Worm (Caenorhabditis elegans) whole organism, L2 larva: Measurements from ENCODE around the gene F49C12.7.
A peak's percentile ranks its signal among the peaks of the same experiment; 100 is the strongest.

ENCODE experiments used
- C34F6.9 ChIP-seq: fragments of 150-350 bp; optimal IDR thresholded peaks from 2 replicates; lab custom pipeline; 2014; ENCODE audit warnings: missing biosample characterization, missing genetic modification characterization
- ZK546.5 ChIP-seq: sonication (generic microtip); optimal IDR thresholded peaks from 2 replicates; lab custom pipeline; 2017; ENCODE audit warnings: missing biosample characterization, missing genetic modification characterization
- alr-1 ChIP-seq: fragments of 150-350 bp; optimal IDR thresholded peaks from 2 replicates; lab custom pipeline; 2014; ENCODE audit warnings: missing biosample characterization, missing genetic modification characterization
- ama-1 ChIP-seq: fragments of 150-350 bp; optimal IDR thresholded peaks from 2 replicates; lab custom pipeline; 2018; ENCODE audit warnings: inconsistent platforms
- crh-2 ChIP-seq: sonication (generic microtip); optimal IDR thresholded peaks from 2 replicates; lab custom pipeline; 2017; ENCODE audit warnings: missing biosample characterization, missing genetic modification characterization
- egl-27 ChIP-seq: sonication (generic microtip); optimal IDR thresholded peaks from 3 replicates; lab custom pipeline; 2017; ENCODE audit warnings: missing biosample characterization, missing genetic modification reagents, missing genetic modification characterization
- elt-1 ChIP-seq: fragments of 150-350 bp; optimal IDR thresholded peaks from 2 replicates; lab custom pipeline; 2014; ENCODE audit warnings: missing biosample characterization, missing genetic modification characterization
- elt-3 ChIP-seq: sonication (generic microtip); optimal IDR thresholded peaks from 2 replicates; lab custom pipeline; 2017; ENCODE audit warnings: missing biosample characterization, missing genetic modification characterization
- fos-1 ChIP-seq: fragments of 150-350 bp; optimal IDR thresholded peaks from 2 replicates; lab custom pipeline; 2014; ENCODE audit warnings: missing biosample characterization, missing genetic modification characterization
- gmeb-1 ChIP-seq: fragments of 150-350 bp; optimal IDR thresholded peaks from 2 replicates; lab custom pipeline; 2014; ENCODE audit warnings: missing biosample characterization, missing genetic modification characterization
- lin-11 ChIP-seq: fragments of 150-350 bp; sonication (generic microtip); optimal IDR thresholded peaks from 2 replicates; lab custom pipeline; 2014; ENCODE audit warnings: missing biosample characterization, missing genetic modification characterization, inconsistent platforms, mixed read lengths
- lin-13 ChIP-seq: fragments of 150-350 bp; optimal IDR thresholded peaks from 2 replicates; lab custom pipeline; 2014; ENCODE audit warnings: missing biosample characterization, missing genetic modification reagents, missing genetic modification characterization
- lin-39 ChIP-seq: fragments of 150-350 bp; optimal IDR thresholded peaks from 2 replicates; lab custom pipeline; 2014; ENCODE audit warnings: missing biosample characterization, missing genetic modification reagents, missing genetic modification characterization
- lsy-2 ChIP-seq, 2 experiments: fragments of 150-350 bp in 1 of 2; sonication (generic microtip) in 1 of 2; optimal IDR thresholded peaks; 2 replicates each; lab custom pipeline; 2014 to 2017; ENCODE audit warnings: missing biosample characterization in 2 of 2, missing genetic modification characterization in 2 of 2
- mbf-1 ChIP-seq: sonication (generic microtip); optimal IDR thresholded peaks from 2 replicates; lab custom pipeline; 2017; ENCODE audit warnings: missing biosample characterization, missing genetic modification characterization
- mdl-1 ChIP-seq, 2 experiments: fragments of 150-350 bp in 1 of 2; sonication (generic microtip) in 1 of 2; optimal IDR thresholded peaks; 2 replicates each; lab custom pipeline; 2017; ENCODE audit warnings: missing biosample characterization in 2 of 2, missing genetic modification characterization in 2 of 2
- nhr-11 ChIP-seq: fragments of 150-350 bp; optimal IDR thresholded peaks from 2 replicates; lab custom pipeline; 2014; ENCODE audit warnings: missing biosample characterization, missing genetic modification characterization
- nhr-12 ChIP-seq: fragments of 150-350 bp; optimal IDR thresholded peaks from 2 replicates; lab custom pipeline; 2014; ENCODE audit warnings: missing biosample characterization, missing genetic modification characterization
- nhr-129 ChIP-seq: fragments of 150-350 bp; optimal IDR thresholded peaks from 2 replicates; lab custom pipeline; 2014; ENCODE audit warnings: missing biosample characterization, missing genetic modification characterization
- nhr-21 ChIP-seq: fragments of 150-350 bp; optimal IDR thresholded peaks from 2 replicates; lab custom pipeline; 2014; ENCODE audit warnings: missing biosample characterization, missing genetic modification characterization
- nhr-237 ChIP-seq: fragments of 150-350 bp; optimal IDR thresholded peaks from 2 replicates; lab custom pipeline; 2014; ENCODE audit warnings: missing biosample characterization, missing genetic modification characterization
- nhr-25 ChIP-seq: fragments of 150-350 bp; sonication (generic microtip); optimal IDR thresholded peaks from 3 replicates; lab custom pipeline; 2014; ENCODE audit warnings: missing biosample characterization, missing genetic modification characterization
- skn-1 ChIP-seq: sonication (generic microtip); optimal IDR thresholded peaks from 2 replicates; lab custom pipeline; 2017; ENCODE audit warnings: missing biosample characterization, missing genetic modification characterization
- sma-3 ChIP-seq: sonication (generic microtip); optimal IDR thresholded peaks from 2 replicates; lab custom pipeline; 2016; ENCODE audit warnings: missing genetic modification reagents, missing genetic modification characterization, missing compliant biosample characterization
- sma-9 ChIP-seq, 2 experiments: fragments of 150-350 bp in 1 of 2; sonication (generic microtip) in 1 of 2; optimal IDR thresholded peaks; 2 replicates each; lab custom pipeline; 2014 to 2016; ENCODE audit warnings: missing genetic modification characterization in 2 of 2, mild to moderate bottlenecking in 1 of 2, missing biosample characterization in 1 of 2, missing compliant biosample characterization in 1 of 2, missing genetic modification reagents in 1 of 2, moderate library complexity in 1 of 2
- snpc-4 ChIP-seq: fragments of 150-350 bp; optimal IDR thresholded peaks from 2 replicates; lab custom pipeline; 2014; ENCODE audit warnings: missing biosample characterization, missing genetic modification characterization
- unc-55 ChIP-seq: fragments of 150-350 bp; sonication (generic microtip); optimal IDR thresholded peaks from 3 replicates; lab custom pipeline; 2014; ENCODE audit warnings: missing biosample characterization, missing genetic modification reagents, missing genetic modification characterization
- unc-62 ChIP-seq: fragments of 150-350 bp; optimal IDR thresholded peaks from 2 replicates; lab custom pipeline; 2014; ENCODE audit warnings: missing biosample characterization, missing genetic modification reagents, missing genetic modification characterization
- zag-1 ChIP-seq: fragments of 150-350 bp; optimal IDR thresholded peaks from 2 replicates; lab custom pipeline; 2014; ENCODE audit warnings: missing biosample characterization, missing genetic modification characterization
- ztf-4 ChIP-seq: fragments of 150-350 bp; optimal IDR thresholded peaks from 2 replicates; lab custom pipeline; 2014; ENCODE audit warnings: missing biosample characterization, missing genetic modification characterization

F49C12.7 gene

ce11 chrIV:9322489-9322888, 9.8 kb upstream of the F49C12.7 start:
- TF ChIP-seq sma-9 (GFP tag; optimal IDR thresholded peaks at IDR 0.05; lab: Kevin White, UChicago) (peak; percentile 37), sma-9 (tag; optimal IDR thresholded peaks at IDR 0.05; lab: Kevin White, UChicago) (no peak), sma-3 (peak; percentile 25), ama-1 (lab: Kevin White, UChicago) (peak; percentile 16), nhr-25 (tag; lab: Kevin White, UChicago) (no peak), crh-2 (tag; lab: Kevin White, UChicago) (peak; percentile 25), lin-13 (GFP tag; lab: Kevin White, UChicago) (no peak)

DNA sequence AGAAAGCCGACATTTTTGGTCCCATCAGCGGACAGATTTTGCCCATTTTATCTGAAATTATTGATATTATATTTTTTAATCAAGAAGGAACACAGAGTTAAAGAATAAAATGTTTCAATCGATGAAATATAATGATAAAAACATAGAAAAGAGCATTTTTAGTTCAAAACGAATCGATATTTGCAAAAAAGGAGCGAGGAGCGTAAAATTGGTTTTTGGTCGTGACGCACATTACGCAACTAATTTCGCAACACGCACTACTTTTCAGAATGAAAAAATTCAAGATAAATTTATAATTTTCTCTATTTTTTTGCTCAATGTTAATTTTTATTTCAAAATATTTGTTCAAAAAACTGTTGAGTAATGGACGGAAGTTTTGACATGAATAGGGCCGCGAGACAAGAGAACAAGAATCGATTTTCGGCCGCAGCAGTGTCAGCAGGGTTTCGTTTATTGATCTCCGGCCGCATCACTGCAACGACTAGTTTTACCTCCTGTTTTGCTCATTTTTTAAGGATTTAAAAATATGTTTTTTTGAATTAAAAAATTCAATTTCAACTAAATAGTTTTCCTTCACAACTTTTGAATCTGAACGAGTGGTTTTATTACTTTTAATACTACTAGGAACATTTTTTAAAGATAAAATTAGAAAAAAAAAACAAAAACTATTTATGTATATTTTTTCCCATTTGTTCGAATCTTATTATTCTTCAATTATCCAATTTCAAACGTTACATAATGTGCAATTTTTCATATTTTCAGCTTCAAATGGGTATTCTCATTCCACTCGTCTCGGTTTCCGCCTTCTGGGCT, 8.5 kb upstream of the F49C12.7 start, which contains the start of the genes F49C12.12 and vha-17:
F49C12.12 (minus strand) TSS at position 51 of the 813 bp plus-strand sequence.
vha-17 (plus strand) TSS at position 763 of the 813 bp plus-strand sequence.
- TF ChIP-seq fos-1 (peak; percentile 67), C34F6.9 (tag; lab: Kevin White, UChicago) (peak; percentile 70), sma-9 (GFP tag; optimal IDR thresholded peaks at IDR 0.05; lab: Kevin White, UChicago) (no peak), sma-9 (tag; optimal IDR thresholded peaks at IDR 0.05; lab: Kevin White, UChicago) (no peak), unc-55 (peak; percentile 59), gmeb-1 (tag; lab: Kevin White, UChicago) (peak; percentile 7), nhr-237 (tag; lab: Kevin White, UChicago) (no peak), skn-1 (tag; lab: Kevin White, UChicago) (no peak), egl-27 (tag; lab: Kevin White, UChicago) (no peak), crh-2 (tag; lab: Kevin White, UChicago) (peak; percentile 17), lsy-2 (tag; optimal IDR thresholded peaks at IDR 0.05; lab: Kevin White, UChicago) (peak in 1 of 2 experiments; percentile 56)

DNA sequence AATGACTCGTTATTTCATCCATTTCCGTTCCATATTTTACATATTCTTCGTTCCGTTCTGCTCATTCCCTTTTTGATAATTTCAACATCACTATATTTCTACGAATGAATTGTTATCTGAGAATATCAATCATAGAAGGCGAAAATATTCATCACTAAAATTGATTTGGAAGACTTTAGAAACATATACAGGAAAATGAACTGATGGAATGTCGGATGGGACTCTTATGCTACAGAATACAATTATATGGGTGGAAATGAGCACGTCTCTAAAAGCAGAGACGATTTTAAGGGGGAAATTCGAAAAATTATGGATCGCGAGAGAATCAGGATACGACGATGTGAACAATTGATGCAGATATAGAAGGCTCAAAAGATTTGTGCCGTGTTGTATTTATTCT, 7.3 kb upstream of the F49C12.7 start:
- TF ChIP-seq lin-39 (tag; lab: Kevin White, UChicago) (no peak), lin-11 (tag; lab: Kevin White, UChicago) (no peak), sma-9 (GFP tag; optimal IDR thresholded peaks at IDR 0.05; lab: Kevin White, UChicago) (no peak), sma-9 (tag; optimal IDR thresholded peaks at IDR 0.05; lab: Kevin White, UChicago) (no peak), elt-3 (tag; lab: Kevin White, UChicago) (no peak), unc-55 (no peak), nhr-12 (tag; lab: Kevin White, UChicago) (no peak), nhr-21 (no peak), ztf-4 (tag; lab: Kevin White, UChicago) (no peak), mdl-1 (tag; optimal IDR thresholded peaks at IDR 0.05; lab: Kevin White, UChicago) (no peak), unc-62 (no peak), snpc-4 (no peak), gmeb-1 (tag; lab: Kevin White, UChicago) (no peak), zag-1 (tag; lab: Kevin White, UChicago) (no peak), lin-13 (GFP tag; lab: Kevin White, UChicago) (no peak), ZK546.5 (tag; lab: Kevin White, UChicago) (no peak)

DNA sequence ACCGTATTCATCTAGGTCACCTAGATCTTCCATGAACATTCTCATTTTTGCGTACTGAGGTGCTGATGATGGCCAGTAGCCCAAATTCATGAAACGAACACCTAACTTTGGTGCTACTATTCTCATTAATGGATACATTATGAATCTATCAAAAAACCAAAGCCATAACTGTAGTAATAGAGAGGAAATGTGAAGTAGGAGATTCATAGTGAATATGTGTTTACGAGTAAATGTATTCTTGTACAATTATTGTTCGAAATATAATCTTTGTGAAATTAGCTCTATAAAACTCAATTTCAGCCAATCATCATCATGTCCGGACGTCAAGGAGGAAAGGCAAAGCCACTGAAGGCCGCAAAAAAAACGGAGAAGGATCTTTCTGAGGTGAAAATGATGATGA, 6.4 kb upstream of the F49C12.7 start, which contains the start of the genes F49C12.11 and nemt-1:
F49C12.11 (plus strand) TSS at position 301 of the 400 bp plus-strand sequence.
nemt-1 (minus strand) TSS at position 360 of the 400 bp plus-strand sequence.
- TF ChIP-seq nhr-25 (tag; lab: Kevin White, UChicago), result no peak
- TF ChIP-seq mbf-1 (tag; lab: Kevin White, UChicago), result no peak
- no peak for TF ChIP-seq skn-1 (tag; lab: Kevin White, UChicago)
- TF ChIP-seq mdl-1 (tag; optimal IDR thresholded peaks at IDR 0.05; lab: Kevin White, UChicago), result no peak
- no peak for TF ChIP-seq nhr-11 (tag; lab: Kevin White, UChicago)
- no peak for TF ChIP-seq elt-1 (tag; lab: Kevin White, UChicago)
- no peak for TF ChIP-seq nhr-12 (tag; lab: Kevin White, UChicago)
- TF ChIP-seq lin-39 (tag; lab: Kevin White, UChicago), result no peak
- no peak for TF ChIP-seq snpc-4
- TF ChIP-seq lsy-2 (tag; optimal IDR thresholded peaks at IDR 0.05; lab: Kevin White, UChicago), result no peak
- no peak for TF ChIP-seq zag-1 (tag; lab: Kevin White, UChicago)
- TF ChIP-seq gmeb-1 (tag; lab: Kevin White, UChicago), result no peak
- TF ChIP-seq alr-1, result no peak
- no peak for TF ChIP-seq nhr-129
- TF ChIP-seq egl-27 (tag; lab: Kevin White, UChicago), result no peak
- no peak for TF ChIP-seq elt-3 (tag; lab: Kevin White, UChicago)
- no peak for TF ChIP-seq unc-62

ce11 chrIV:9318147-9318546, 5.4 kb upstream of the F49C12.7 start:
- no peak for TF ChIP-seq egl-27 (tag; lab: Kevin White, UChicago)
- no peak for TF ChIP-seq snpc-4
- no peak for TF ChIP-seq unc-55
